Fruit fly (Drosophila melanogaster): ENCODE data around the gene CG42613.
A peak's percentile ranks its signal among the peaks of the same experiment; 100 is the strongest.

CG42613 gene

DNA sequence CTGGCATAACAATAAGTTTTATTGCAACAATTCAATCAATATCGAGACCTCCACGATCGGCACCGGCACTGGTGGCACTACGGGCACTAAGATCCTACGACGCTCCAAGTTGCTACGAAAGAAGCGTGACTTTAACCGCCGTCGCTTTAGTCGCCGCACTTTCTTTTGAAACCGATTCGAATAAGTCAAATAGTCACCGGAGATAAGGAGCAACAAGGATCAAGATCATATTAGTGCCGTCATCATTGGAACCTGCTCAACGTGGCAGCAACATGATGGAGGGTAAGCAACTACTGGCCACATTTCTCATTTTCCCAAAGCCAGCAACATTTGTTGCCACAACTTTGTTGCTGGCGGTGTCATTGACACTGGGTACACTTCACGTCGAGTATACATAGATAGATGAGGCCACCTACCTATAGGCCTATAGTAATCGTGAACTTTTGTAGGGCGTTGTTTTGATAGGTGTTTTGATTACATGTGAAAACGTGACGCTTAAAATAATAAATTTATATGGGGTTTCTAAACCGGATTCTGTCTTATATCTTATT is 13.3 kb upstream of the CG42613 start:
- TF ChIP-seq CG8478 (optimal IDR thresholded peaks at IDR 0.05) (no peak), CTCF (optimal IDR thresholded peaks at IDR 0.05) (no peak)

DNA sequence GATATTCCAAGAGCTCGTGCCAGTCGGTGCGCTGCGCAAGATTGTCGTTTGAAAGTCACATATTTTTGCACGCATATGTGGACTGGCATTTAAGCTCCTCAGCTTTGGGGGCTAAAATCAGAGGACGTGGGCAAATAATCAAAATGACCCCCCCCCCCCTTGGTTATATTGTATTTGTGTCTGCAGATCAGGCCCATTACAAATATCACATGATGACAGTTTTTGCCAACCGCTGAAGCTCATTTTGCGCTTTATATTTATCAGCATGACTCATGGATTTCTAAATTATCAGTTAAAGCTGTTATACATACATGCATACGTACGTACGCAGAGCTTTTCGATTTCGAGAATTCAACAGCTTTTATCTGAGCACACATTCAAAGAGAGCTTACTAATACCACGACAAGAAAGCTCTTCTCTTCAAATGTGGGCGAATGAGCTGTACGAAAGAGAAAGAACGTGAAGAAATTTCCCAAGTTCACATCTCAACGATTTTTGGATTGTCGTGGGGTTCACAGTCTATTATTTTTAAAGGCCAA is 12.2 kb upstream of the CG42613 start:
- TF ChIP-seq CG8478 (optimal IDR thresholded peaks at IDR 0.05) (no peak), CTCF (optimal IDR thresholded peaks at IDR 0.05) (no peak)

DNA sequence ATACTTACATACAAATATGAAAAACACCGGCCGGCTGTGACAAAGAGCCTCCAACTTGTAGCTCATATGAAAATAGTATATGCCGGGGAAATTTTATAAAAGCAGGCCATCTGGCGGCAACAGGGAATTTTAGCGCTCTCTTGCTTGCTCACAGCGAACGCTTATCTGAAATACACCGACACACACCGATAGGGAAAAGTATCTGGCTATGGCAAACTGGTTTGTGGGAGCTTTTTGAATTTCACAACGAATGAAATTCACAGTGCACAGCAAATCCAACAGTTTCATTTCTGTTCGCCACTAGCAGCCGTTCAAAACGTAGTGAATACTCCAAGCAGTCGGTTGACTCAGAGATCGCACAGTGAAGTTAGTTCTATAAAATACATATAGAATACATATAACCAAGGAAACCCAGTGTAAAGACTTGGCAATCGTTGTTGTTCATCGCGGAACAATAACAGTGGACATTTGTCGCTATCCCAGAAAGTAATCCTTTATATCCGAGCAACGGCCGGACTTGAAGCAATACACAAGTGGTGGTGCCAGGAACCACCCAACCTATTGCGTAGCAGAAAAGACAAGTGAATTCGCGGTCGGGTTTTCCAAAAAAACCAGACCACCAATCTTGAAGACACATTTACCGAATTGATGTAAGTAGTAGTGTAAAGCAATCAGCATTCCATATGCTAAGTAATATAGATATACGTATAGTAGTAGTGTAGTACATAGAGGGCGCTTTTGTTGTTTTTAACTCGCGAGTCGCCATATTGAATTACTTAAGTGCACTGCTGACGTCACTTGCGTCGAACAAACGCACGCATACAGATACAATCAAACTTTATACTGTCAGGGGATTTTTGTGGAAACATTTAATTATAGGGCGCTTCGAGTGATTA is 10.8 kb upstream of the CG42613 start:
- TF ChIP-seq CG8478 (optimal IDR thresholded peaks at IDR 0.05) (no peak), CTCF (optimal IDR thresholded peaks at IDR 0.05) (peak; percentile 68 to 71)

DNA sequence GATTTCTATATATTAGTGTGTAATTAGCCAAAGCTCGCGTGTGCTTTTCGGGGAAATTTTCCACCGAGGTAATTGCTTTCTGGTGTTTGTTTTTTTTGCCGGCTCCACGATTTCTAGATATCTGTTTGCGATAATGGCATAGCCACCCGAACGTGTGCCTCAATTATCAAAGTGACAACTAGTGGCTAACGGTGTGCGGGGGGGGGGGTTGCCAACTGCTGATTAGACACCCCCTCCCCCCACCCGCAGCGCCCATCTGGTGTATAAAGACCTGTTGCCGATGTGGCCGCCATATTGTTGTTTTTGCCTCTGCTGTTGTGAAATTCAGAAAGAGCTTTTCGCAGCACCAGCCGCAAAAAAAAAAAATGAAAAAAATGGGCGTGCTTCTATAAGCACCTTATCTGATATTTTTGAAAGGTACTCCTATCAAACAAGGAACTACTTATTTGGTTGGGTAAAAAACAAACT is 10.1 kb upstream of the CG42613 start:
- no peak for TF ChIP-seq CG8478 (optimal IDR thresholded peaks at IDR 0.05)
- TF ChIP-seq CTCF (optimal IDR thresholded peaks at IDR 0.05): no peak

DNA sequence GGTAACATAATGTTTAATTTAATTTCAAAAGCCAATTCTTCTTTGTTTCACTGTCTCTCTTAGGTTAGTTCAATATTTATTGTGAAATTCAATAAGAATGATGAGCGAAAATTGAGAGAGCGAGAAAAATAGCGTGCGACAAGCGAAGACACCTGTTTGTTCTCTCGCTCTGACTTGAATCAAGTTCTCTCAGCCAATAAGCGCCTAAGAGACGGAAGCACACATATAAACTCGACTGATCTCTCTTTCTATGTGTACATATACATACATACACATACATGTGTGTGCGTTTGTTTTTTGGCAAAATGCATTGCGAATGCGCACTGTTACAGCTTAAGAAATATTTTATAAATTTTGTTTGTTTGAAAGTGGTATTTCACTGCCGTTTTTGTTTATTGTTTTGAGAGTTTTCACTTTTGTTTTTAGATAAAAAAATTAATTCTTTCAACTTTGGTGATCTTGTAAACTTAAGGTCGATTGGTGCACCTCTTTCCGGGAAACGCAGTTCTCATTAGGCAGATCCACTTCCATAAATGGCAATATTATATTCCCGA is 5.7 kb upstream of the CG42613 start:
- TF ChIP-seq CG8478 (optimal IDR thresholded peaks at IDR 0.05): no peak
- no peak for TF ChIP-seq CTCF (optimal IDR thresholded peaks at IDR 0.05)

DNA sequence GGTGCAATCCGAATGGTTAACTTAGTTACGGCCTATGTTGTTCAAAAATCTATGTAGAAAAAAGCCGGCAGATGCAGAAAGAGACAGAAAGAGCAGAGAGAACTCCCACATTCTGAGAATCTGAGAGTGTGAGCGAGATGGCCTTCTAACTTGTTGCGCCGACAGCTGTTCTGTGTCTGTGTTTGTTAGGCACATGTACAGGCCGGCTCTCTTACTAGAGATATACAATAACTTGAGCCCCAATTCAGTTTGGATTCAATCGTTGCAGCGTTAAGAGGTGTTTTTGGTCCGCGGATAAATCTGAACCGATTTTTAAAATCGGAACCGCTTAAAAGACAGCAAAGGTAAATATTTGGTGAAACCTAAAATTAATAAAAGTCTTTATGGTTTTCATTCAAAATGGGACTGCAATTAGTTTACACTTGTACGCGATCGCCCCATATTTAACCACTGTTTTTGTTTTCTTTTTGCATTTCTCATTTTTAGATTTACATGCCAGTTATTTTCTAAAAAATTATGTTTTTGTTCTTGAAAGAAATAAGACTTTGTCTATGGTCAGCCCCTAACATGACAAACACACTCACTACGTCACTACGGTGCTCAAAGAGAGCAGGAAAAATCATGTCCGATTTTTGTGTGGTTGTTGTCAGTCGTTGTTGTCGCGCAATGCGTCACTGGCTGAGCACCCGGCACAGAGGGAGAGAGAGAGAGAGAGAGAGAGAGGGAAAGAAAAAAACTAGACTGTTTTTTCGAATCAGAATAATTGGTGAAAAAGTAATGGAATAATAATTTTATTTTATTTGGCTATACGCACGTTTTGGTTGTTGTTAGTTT is 5.0 kb upstream of the CG42613 start:
- TF ChIP-seq CTCF (optimal IDR thresholded peaks at IDR 0.05) (no peak), CG8478 (optimal IDR thresholded peaks at IDR 0.05) (no peak)

DNA sequence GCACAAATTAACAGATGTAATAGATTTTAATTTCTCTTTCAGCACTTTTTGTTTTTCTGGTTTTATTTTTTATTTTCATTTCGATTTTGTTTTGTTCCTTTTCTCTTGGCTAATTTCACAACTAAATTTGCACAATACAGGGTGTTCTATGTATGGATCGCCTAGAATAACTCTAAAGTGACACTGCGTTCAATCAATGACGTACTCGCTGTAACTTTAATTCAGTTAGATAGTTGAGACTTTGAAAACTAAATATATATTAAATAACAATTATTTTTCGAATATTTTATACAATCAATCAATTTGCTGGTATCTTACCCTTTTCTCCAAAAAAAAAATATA is 4.4 kb upstream of the CG42613 start:
- TF ChIP-seq CG8478 (optimal IDR thresholded peaks at IDR 0.05): no peak
- TF ChIP-seq CTCF (optimal IDR thresholded peaks at IDR 0.05): no peak

DNA sequence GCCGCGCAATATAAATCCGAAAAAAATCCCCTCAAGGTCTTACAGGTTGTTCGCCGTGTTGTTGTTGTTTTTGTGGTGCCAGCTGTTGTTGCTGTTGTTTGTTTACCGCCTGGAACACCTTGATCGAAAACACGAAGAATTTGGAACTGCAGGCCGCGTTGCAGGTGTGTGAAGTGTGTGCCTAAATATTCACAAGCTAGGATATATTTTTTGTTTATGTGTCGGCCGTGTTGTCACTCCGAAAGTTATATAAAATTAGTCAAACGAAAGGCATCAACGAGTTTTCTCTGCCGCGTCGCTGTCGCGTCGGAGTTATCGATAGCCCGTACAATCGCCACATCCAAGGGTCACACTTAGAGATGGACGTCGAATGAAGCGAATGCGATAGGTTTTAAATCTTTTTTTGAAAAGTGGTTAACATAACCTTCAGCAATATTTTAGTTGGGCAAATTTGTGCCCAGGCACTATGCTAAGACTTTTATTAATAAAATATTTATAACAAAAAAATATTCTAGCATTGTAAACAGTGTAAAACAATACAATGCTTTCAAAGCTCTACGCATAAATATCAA is 564 bp upstream of the CG42613 start, which contains the start of gene Mpc1:
Gene Mpc1 (minus strand): TSS at position 314 of the 572 bp plus-strand sequence.
- no peak for TF ChIP-seq CTCF (optimal IDR thresholded peaks at IDR 0.05)
- no peak for TF ChIP-seq CG8478 (optimal IDR thresholded peaks at IDR 0.05)

DNA sequence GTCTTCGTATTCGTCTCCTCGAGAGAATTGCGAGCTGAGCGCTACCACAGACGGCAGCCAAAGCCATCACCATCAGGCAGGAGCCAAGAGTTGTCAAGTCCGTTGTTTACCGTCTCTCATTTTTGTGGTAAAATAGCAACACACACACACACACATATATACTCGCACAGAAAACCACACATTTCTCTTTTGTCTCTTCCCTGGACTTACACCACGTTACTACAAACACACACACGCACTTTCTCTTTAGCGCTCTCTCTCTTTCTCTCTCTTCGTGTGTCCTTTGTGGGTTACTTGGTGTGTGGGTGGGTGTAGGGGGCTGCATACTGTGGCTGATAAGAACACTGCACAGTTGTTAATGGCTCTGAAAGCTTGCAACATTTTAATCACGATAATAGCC is 2.7 kb downstream of the CG42613 start:
- TF ChIP-seq CTCF (optimal IDR thresholded peaks at IDR 0.05) (no peak), CG8478 (optimal IDR thresholded peaks at IDR 0.05) (no peak)

DNA sequence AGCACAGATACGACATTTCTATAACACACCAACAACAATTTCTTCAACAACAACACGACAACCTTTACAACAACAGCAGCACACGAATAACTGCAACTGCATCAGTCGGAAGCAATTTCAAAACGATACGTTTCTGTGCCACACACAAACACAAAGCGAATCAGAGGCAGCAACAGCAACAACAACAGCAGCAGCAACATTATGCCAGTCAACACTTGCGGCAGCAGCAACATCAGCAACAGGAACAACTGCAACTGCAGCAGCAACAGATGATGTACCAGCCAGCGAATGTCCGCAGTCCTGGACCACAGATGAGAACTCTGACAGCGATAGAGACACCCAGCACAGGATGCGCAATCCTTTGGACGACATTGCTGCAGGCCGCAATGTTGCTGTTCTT is 18.3 kb downstream of the CG42613 start:
- TF ChIP-seq CG8478 (optimal IDR thresholded peaks at IDR 0.05): no peak
- TF ChIP-seq CTCF (optimal IDR thresholded peaks at IDR 0.05): no peak

DNA sequence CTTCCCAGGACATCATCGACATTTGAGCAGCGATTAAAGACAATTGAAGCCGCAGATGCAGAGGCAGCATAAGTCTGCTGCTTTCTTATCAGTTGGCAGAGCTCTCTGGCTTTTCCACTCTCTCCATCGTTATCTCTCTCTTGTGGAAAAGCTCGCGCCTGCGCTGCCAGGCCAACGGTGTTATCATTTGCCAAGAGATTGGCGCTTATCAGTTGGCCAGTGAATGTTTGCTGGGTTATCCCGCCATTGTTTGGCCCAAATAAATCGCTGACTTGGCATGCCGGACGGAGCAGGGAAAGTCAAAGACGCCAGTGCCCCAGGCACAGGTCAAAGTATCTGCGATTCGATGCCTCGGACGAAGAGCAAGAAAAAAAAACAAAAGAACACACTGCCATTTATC is 20.1 kb downstream of the CG42613 start:
- no peak for TF ChIP-seq CG8478 (optimal IDR thresholded peaks at IDR 0.05)
- TF ChIP-seq CTCF (optimal IDR thresholded peaks at IDR 0.05): no peak

DNA sequence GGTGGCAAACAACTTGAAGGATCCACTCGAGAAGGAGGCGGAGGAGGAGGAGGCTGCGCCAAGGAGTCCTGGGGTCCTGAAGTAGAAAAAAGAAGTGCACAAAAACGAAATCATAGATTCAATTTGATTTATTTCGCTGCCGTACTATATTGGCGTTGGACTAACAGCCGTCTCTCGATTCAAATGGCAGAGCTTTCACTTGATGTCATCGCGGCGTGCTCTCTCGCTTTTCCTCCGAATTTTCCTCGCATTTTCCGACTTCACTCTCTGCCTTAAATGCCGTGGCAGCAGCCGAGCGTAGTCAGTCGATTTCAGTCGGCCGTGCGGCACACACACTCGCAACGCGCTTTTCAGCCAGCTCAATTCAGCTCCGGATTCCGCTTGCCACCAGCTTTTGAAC is 20.9 kb downstream of the CG42613 start, which contains the start of gene CG43732:
Gene CG43732 (plus strand): TSS at position 301 of the 400 bp plus-strand sequence.
- TF ChIP-seq CG8478 (optimal IDR thresholded peaks at IDR 0.05) (no peak), CTCF (optimal IDR thresholded peaks at IDR 0.05) (no peak)

DNA sequence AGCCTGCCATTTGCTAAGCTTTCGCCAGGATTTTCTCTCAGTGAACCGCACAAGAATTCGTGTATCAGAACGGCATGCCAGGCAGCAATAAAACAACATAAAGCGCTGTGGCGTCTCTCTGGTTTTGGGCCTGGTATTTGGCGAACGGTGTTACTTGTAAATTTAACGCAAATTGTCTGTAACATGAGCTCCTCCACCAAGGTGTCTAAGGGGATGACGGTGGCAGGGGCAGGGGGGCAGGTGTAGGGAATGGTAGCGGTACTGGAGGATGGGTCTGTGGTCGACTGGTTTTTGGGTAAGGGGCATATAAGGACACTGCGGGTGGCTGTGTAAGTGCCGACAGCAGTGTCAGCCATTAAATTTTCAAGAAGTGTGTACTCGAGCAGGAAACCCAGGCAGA is 35.8 kb downstream of the CG42613 start:
- TF ChIP-seq CTCF (optimal IDR thresholded peaks at IDR 0.05) (no peak), CG8478 (optimal IDR thresholded peaks at IDR 0.05) (no peak)

DNA sequence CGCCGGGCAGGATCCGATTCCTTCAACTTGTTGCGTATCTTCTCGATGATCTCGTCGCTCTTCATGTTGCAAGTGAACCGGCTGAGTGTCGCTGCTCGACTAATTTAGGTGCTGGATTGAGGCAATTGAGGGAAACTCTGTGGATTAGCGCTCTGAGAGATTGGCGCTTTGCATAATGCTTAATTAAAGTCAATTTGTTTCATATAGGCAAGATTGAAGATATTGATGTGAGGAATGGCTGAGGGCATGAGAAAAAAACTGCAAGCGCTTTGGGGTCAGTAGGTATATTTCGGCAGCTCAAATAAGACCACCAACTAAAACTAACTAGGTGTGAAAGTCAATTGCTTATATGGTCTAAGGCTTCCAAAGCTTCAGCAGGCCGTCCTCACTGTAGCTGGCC is 49.7 kb downstream of the CG42613 start, which contains the start of gene euc:
Gene euc (minus strand): TSS at position 101 of the 400 bp plus-strand sequence.
- TF ChIP-seq CG8478 (optimal IDR thresholded peaks at IDR 0.05): no peak
- TF ChIP-seq CTCF (optimal IDR thresholded peaks at IDR 0.05): no peak
